Worm (Caenorhabditis elegans) whole organism, young adult: Measurements from ENCODE around the gene K10G9.2.
"Not testable (repeated sequence)": the region's sequence is repeated elsewhere in the genome, so short reads cannot be mapped to it uniquely, and the experiment has no call there.

Experiments
- C06A6.2 ChIP-seq: fragments of 200-800 bp; sonication (Bioruptor generic); conservative IDR thresholded peaks from 2 replicates; pipeline ENCODE4 v1.3.6; 2022; ENCODE audit warnings: missing genetic modification characterization, missing compliant biosample characterization
- D2030.7 ChIP-seq: fragments of 200-800 bp; sonication (Bioruptor generic); IDR thresholded peaks from 2 replicates; pipeline ENCODE4 v1.3.6; 2022; ENCODE audit warnings: missing genetic modification reagents, missing genetic modification characterization, missing compliant biosample characterization
- F10E7.11 ChIP-seq: sonication (generic microtip); optimal IDR thresholded peaks from 2 replicates; lab custom pipeline; 2017; ENCODE audit warnings: mild to moderate bottlenecking, missing genetic modification characterization, moderate library complexity, missing compliant biosample characterization
- F33H1.4 ChIP-seq: fragments of 200-800 bp; sonication (Bioruptor generic); IDR thresholded peaks from 2 replicates; pipeline ENCODE4 v1.3.6; 2022; ENCODE audit warnings: missing genetic modification reagents, missing genetic modification characterization, missing compliant biosample characterization
- F37B4.10 ChIP-seq: fragments of 200-800 bp; sonication (Bioruptor generic); IDR thresholded peaks from 2 replicates; pipeline ENCODE4 v1.3.6; 2022; ENCODE audit warnings: missing genetic modification characterization, missing compliant biosample characterization
- F49E8.2 ChIP-seq: sonication (generic microtip); optimal IDR thresholded peaks from 3 replicates; lab custom pipeline; 2017; ENCODE audit warnings: missing genetic modification characterization, mild to moderate bottlenecking, missing compliant biosample characterization, antibody characterized with exemption, moderate library complexity; ENCODE audit not compliant: insufficient read depth
- F57A8.1 ChIP-seq: fragments of 200-800 bp; sonication (Bioruptor generic); optimal IDR thresholded peaks from 2 replicates; lab custom pipeline; 2018; ENCODE audit warnings: mild to moderate bottlenecking, missing genetic modification characterization, moderate library complexity, missing compliant biosample characterization
- T07F8.4 ChIP-seq: sonication (generic microtip); optimal IDR thresholded peaks from 2 replicates; lab custom pipeline; 2016; ENCODE audit warnings: mild to moderate bottlenecking, missing genetic modification characterization, moderate library complexity, missing compliant biosample characterization
- Y56A3A.18 ChIP-seq: fragments of 200-800 bp; sonication (Bioruptor generic); IDR thresholded peaks from 2 replicates; pipeline ENCODE4 v1.3.6; 2022; ENCODE audit warnings: missing genetic modification reagents, missing genetic modification characterization, missing compliant biosample characterization
- ZK185.1 ChIP-seq: sonication (generic microtip); optimal IDR thresholded peaks from 2 replicates; lab custom pipeline; 2016; ENCODE audit warnings: mild to moderate bottlenecking, missing genetic modification characterization, missing compliant biosample characterization; ENCODE audit not compliant: poor library complexity, severe bottlenecking
- akir-1 ChIP-seq: fragments of 200-800 bp; sonication (Bioruptor generic); optimal IDR thresholded peaks from 2 replicates; lab custom pipeline; 2018; ENCODE audit warnings: mild to moderate bottlenecking, missing genetic modification characterization, moderate library complexity, missing compliant biosample characterization
- ama-1 ChIP-seq, 3 experiments: fragments of 150-350 bp in 1 of 3; sonication (generic microtip) in 2 of 3; optimal IDR thresholded peaks; 2 replicates each; lab custom pipeline; 2014 to 2018; ENCODE audit warnings: missing biosample characterization in 2 of 3, missing genetic modification characterization in 2 of 3, missing genetic modification reagents in 2 of 3
- aptf-2 ChIP-seq: fragments of 200-800 bp; sonication (Bioruptor generic); conservative IDR thresholded peaks from 2 replicates; pipeline ENCODE4 v1.3.6; 2022; ENCODE audit warnings: missing genetic modification reagents, missing genetic modification characterization, missing compliant biosample characterization
- athp-1 ChIP-seq: sonication (generic microtip); optimal IDR thresholded peaks from 2 replicates; lab custom pipeline; 2017; ENCODE audit warnings: mild to moderate bottlenecking, missing genetic modification characterization, missing compliant biosample characterization
- attf-3 ChIP-seq: fragments of 200-800 bp; sonication (Bioruptor generic); conservative IDR thresholded peaks from 2 replicates; pipeline ENCODE4 v1.3.6; 2022; ENCODE audit warnings: missing genetic modification reagents, missing genetic modification characterization, missing compliant biosample characterization
- bed-2 ChIP-seq: fragments of 200-800 bp; sonication (Bioruptor generic); IDR thresholded peaks from 2 replicates; pipeline ENCODE4 v1.3.6; 2022; ENCODE audit warnings: missing genetic modification reagents, missing genetic modification characterization, missing compliant biosample characterization
- cebp-2 ChIP-seq: fragments of 200-800 bp; sonication (Bioruptor generic); IDR thresholded peaks from 2 replicates; pipeline ENCODE4 v1.3.6; 2022; ENCODE audit warnings: missing genetic modification characterization, missing compliant biosample characterization
- ceh-100 ChIP-seq: fragments of 200-800 bp; sonication (Bioruptor generic); IDR thresholded peaks from 2 replicates; pipeline ENCODE4 v1.3.6; 2022; ENCODE audit warnings: missing genetic modification reagents, missing genetic modification characterization, missing compliant biosample characterization
- ceh-27 ChIP-seq: fragments of 200-800 bp; sonication (Bioruptor generic); optimal IDR thresholded peaks from 2 replicates; lab custom pipeline; 2018; ENCODE audit warnings: mild to moderate bottlenecking, missing genetic modification characterization, moderate library complexity, missing compliant biosample characterization
- ceh-40 ChIP-seq: fragments of 200-800 bp; sonication (Bioruptor generic); IDR thresholded peaks from 2 replicates; pipeline ENCODE4 v1.3.6; 2022; ENCODE audit warnings: missing genetic modification characterization, missing compliant biosample characterization
- ceh-58 ChIP-seq: fragments of 200-800 bp; sonication (Bioruptor generic); IDR thresholded peaks from 2 replicates; pipeline ENCODE4 v1.3.6; 2022; ENCODE audit warnings: missing genetic modification characterization, missing compliant biosample characterization
- ceh-91 ChIP-seq: fragments of 200-800 bp; sonication (Bioruptor generic); IDR thresholded peaks from 2 replicates; pipeline ENCODE4 v1.3.6; 2022; ENCODE audit warnings: missing genetic modification reagents, missing genetic modification characterization, missing compliant biosample characterization
- dox-1 ChIP-seq: fragments of 200-800 bp; sonication (Bioruptor generic); IDR thresholded peaks from 2 replicates; pipeline ENCODE4 v1.3.6; 2022; ENCODE audit warnings: missing genetic modification reagents, missing genetic modification characterization, missing compliant biosample characterization
- dpff-1 ChIP-seq: sonication (generic microtip); optimal IDR thresholded peaks from 2 replicates; lab custom pipeline; 2017; ENCODE audit warnings: mild to moderate bottlenecking, missing genetic modification characterization, missing compliant biosample characterization
- dpl-1 ChIP-seq: fragments of 150-350 bp; optimal IDR thresholded peaks from 2 replicates; lab custom pipeline; 2014; ENCODE audit warnings: missing biosample characterization, missing genetic modification reagents, missing genetic modification characterization
- egl-44 ChIP-seq: fragments of 200-800 bp; sonication (Bioruptor generic); IDR thresholded peaks from 2 replicates; pipeline ENCODE4 v1.3.6; 2022; ENCODE audit warnings: missing genetic modification reagents, missing genetic modification characterization, missing compliant biosample characterization
- egrh-3 ChIP-seq: fragments of 200-800 bp; sonication (Bioruptor generic); IDR thresholded peaks from 2 replicates; pipeline ENCODE4 v1.3.6; 2022; ENCODE audit warnings: missing genetic modification reagents, missing genetic modification characterization, missing compliant biosample characterization
- ekl-4 ChIP-seq: fragments of 200-800 bp; sonication (Bioruptor generic); IDR thresholded peaks from 2 replicates; pipeline ENCODE4 v1.3.6; 2022; ENCODE audit warnings: missing genetic modification reagents, missing genetic modification characterization, missing compliant biosample characterization
- fkh-3 ChIP-seq: sonication (generic microtip); optimal IDR thresholded peaks from 2 replicates; lab custom pipeline; 2016; ENCODE audit warnings: mild to moderate bottlenecking, missing genetic modification characterization, missing compliant biosample characterization
- him-1 ChIP-seq: sonication (generic microtip); optimal IDR thresholded peaks from 2 replicates; lab custom pipeline; 2016; ENCODE audit warnings: missing genotype, missing genetic modification reagents, missing genetic modification characterization, missing compliant biosample characterization
- hmg-1.2 ChIP-seq: fragments of 200-800 bp; sonication (Bioruptor generic); IDR thresholded peaks from 2 replicates; pipeline ENCODE4 v1.3.6; 2022; ENCODE audit warnings: missing genetic modification reagents, missing genetic modification characterization, missing compliant biosample characterization
- let-607 ChIP-seq, 2 experiments: fragments of 200-800 bp in 1 of 2; sonication (Bioruptor generic) in 1 of 2; sonication (generic microtip) in 1 of 2; optimal IDR thresholded peaks; 2 replicates each; lab custom pipeline; 2016 to 2018; ENCODE audit warnings: mild to moderate bottlenecking in 2 of 2, missing compliant biosample characterization in 2 of 2, missing genetic modification characterization in 2 of 2, moderate library complexity in 2 of 2, missing genotype in 1 of 2
- lin-26 ChIP-seq: fragments of 200-800 bp; sonication (Bioruptor generic); IDR thresholded peaks from 2 replicates; pipeline ENCODE4 v1.3.6; 2022; ENCODE audit warnings: missing genetic modification reagents, missing genetic modification characterization, missing compliant biosample characterization
- lin-35 ChIP-seq, 3 experiments: fragments of 150-350 bp in 2 of 3; sonication (generic microtip) in 1 of 3; optimal IDR thresholded peaks; 2 replicates each; lab custom pipeline; 2014 to 2018; ENCODE audit warnings: missing biosample characterization in 3 of 3, missing genetic modification characterization in 3 of 3, missing genetic modification reagents in 3 of 3
- lin-54 ChIP-seq: fragments of 200-800 bp; sonication (Bioruptor generic); optimal IDR thresholded peaks from 2 replicates; lab custom pipeline; 2018; ENCODE audit warnings: mild to moderate bottlenecking, missing genetic modification characterization, missing compliant biosample characterization
- madf-6 ChIP-seq: fragments of 200-800 bp; sonication (Bioruptor generic); IDR thresholded peaks from 2 replicates; pipeline ENCODE4 v1.3.6; 2022; ENCODE audit warnings: missing genetic modification reagents, missing genetic modification characterization, missing compliant biosample characterization
- nfyb-1 ChIP-seq: fragments of 200-800 bp; sonication (Bioruptor generic); IDR thresholded peaks from 2 replicates; pipeline ENCODE4 v1.3.6; 2022; ENCODE audit warnings: missing genetic modification reagents, missing genetic modification characterization, missing compliant biosample characterization
- nhr-120 ChIP-seq: fragments of 200-800 bp; sonication (Bioruptor generic); IDR thresholded peaks from 2 replicates; pipeline ENCODE4 v1.3.6; 2022; ENCODE audit warnings: missing genetic modification characterization, missing compliant biosample characterization
- nhr-80 ChIP-seq: sonication (generic microtip); optimal IDR thresholded peaks from 2 replicates; lab custom pipeline; 2016; ENCODE audit warnings: missing genetic modification characterization, missing compliant biosample characterization
- repo-1 ChIP-seq: sonication (generic microtip); optimal IDR thresholded peaks from 2 replicates; lab custom pipeline; 2017; ENCODE audit warnings: mild to moderate bottlenecking, missing genetic modification characterization, missing compliant biosample characterization
- snpc-3.4 ChIP-seq: sonication (generic microtip); optimal IDR thresholded peaks from 2 replicates; lab custom pipeline; 2017; ENCODE audit warnings: missing genetic modification characterization, mild to moderate bottlenecking, missing compliant biosample characterization, antibody characterized with exemption, moderate library complexity, missing genotype, missing genetic modification reagents
- snpc-4 ChIP-seq, 5 experiments: fragments of 150-350 bp in 1 of 5; sonication (generic microtip) in 4 of 5; optimal IDR thresholded peaks; 2 replicates each; lab custom pipeline; 2014 to 2018; ENCODE audit warnings: missing genetic modification characterization in 5 of 5, missing biosample characterization in 3 of 5, antibody characterized with exemption in 2 of 5, mild to moderate bottlenecking in 2 of 5, missing compliant biosample characterization in 2 of 5, missing genotype in 2 of 5, moderate library complexity in 2 of 5, missing genetic modification reagents in 1 of 5
- somi-1 ChIP-seq: fragments of 200-800 bp; sonication (Bioruptor generic); optimal IDR thresholded peaks from 2 replicates; lab custom pipeline; 2018; ENCODE audit warnings: mild to moderate bottlenecking, missing genetic modification characterization, missing compliant biosample characterization
- tbp1 ChIP-seq: fragments of 200-800 bp; sonication (Bioruptor generic); optimal IDR thresholded peaks from 2 replicates; lab custom pipeline; 2018; ENCODE audit warnings: mild to moderate bottlenecking, missing genetic modification characterization, missing compliant biosample characterization
- tbx-9 ChIP-seq: sonication (generic microtip); optimal IDR thresholded peaks from 2 replicates; lab custom pipeline; 2016; ENCODE audit warnings: borderline replicate concordance, missing genetic modification characterization, inconsistent platforms, missing compliant biosample characterization
- ztf-18 ChIP-seq: sonication (generic microtip); optimal IDR thresholded peaks from 2 replicates; lab custom pipeline; 2016; ENCODE audit warnings: missing genotype, mild to moderate bottlenecking, missing genetic modification characterization, missing compliant biosample characterization
- ztf-22 ChIP-seq: fragments of 200-800 bp; sonication (Bioruptor generic); optimal IDR thresholded peaks from 2 replicates; lab custom pipeline; 2018; ENCODE audit warnings: mild to moderate bottlenecking, missing genetic modification characterization, moderate library complexity, missing compliant biosample characterization
- ztf-25 ChIP-seq: fragments of 200-800 bp; sonication (Bioruptor generic); IDR thresholded peaks from 2 replicates; pipeline ENCODE4 v1.3.6; 2022; ENCODE audit warnings: missing genetic modification reagents, missing genetic modification characterization, missing compliant biosample characterization

K10G9.2 gene

ce11 chrIII:10318755-10319154, 33.0 kb downstream of the K10G9.2 start, which contains the start of gene unc-69 (continued):
- no peak for TF ChIP-seq nhr-80 (tag; lab: Kevin White, UChicago)
- TF ChIP-seq Y56A3A.18 = no peak
- no peak for TF ChIP-seq ceh-91
- no peak for TF ChIP-seq egrh-3 (GFP tag; lab: Robert Waterston, UW)
- peak; percentile 48 for TF ChIP-seq ceh-27
- no peak for TF ChIP-seq F57A8.1 (GFP tag; lab: Kevin White, UChicago)
- TF ChIP-seq somi-1 = no peak
- TF ChIP-seq nhr-120 = no peak
- no peak for TF ChIP-seq nfyb-1
- TF ChIP-seq dpff-1 (tag; lab: Kevin White, UChicago) = no peak
- no peak for TF ChIP-seq attf-3
- no peak for TF ChIP-seq him-1 (tag; lab: Kevin White, UChicago)
- TF ChIP-seq tbp1 (GFP tag; lab: Kevin White, UChicago) = no peak
- TF ChIP-seq ama-1 (optimal IDR thresholded peaks at IDR 0.05; lab: Kevin White, UChicago) = no peak
- TF ChIP-seq ama-1 (GFP tag; optimal IDR thresholded peaks at IDR 0.05; lab: Kevin White, UChicago) = no peak
- no peak for TF ChIP-seq ceh-40 (GFP tag; lab: Robert Waterston, UW)
- no peak for TF ChIP-seq athp-1 (tag; lab: Kevin White, UChicago)
- no peak for TF ChIP-seq ceh-58
- 0 out of 2 replicates have a peak, but pooled peaks have one; percentile 24 for TF ChIP-seq dox-1
- peak; percentile 33 for TF ChIP-seq ztf-18
- no peak for TF ChIP-seq C06A6.2 (GFP tag; lab: Robert Waterston, UW)
- no peak for TF ChIP-seq repo-1
- no peak for TF ChIP-seq T07F8.4 (tag; lab: Kevin White, UChicago)
- TF ChIP-seq ekl-4 (GFP tag; lab: Robert Waterston, UW) = no peak
- no peak for TF ChIP-seq aptf-2 (GFP tag; lab: Robert Waterston, UW)
- no peak for TF ChIP-seq cebp-2 (GFP tag; lab: Robert Waterston, UW)
- peak; percentile 31; the same call in 1 of the 2 replicates for TF ChIP-seq D2030.7 (GFP tag; lab: Robert Waterston, UW)
- no peak for TF ChIP-seq fkh-3 (tag; lab: Kevin White, UChicago)
- peak; percentile 28 for TF ChIP-seq lin-54
- peak in 1 of 3 experiments; percentile 26 for TF ChIP-seq lin-35 (GFP tag; optimal IDR thresholded peaks at IDR 0.05; lab: Kevin White, UChicago)
- no peak for TF ChIP-seq akir-1 (GFP tag; lab: Kevin White, UChicago)
- no peak for TF ChIP-seq ceh-100
- TF ChIP-seq tbx-9 (tag; lab: Kevin White, UChicago) = no peak
- TF ChIP-seq ztf-22 (GFP tag; lab: Kevin White, UChicago) = no peak
- TF ChIP-seq dpl-1 = no peak
- no peak for TF ChIP-seq ztf-25 (GFP tag; lab: Robert Waterston, UW)
- no peak for TF ChIP-seq F10E7.11 (tag; lab: Kevin White, UChicago)
- TF ChIP-seq hmg-1.2 (GFP tag; lab: Robert Waterston, UW) = peak; percentile 95
- peak; percentile 12 to 48 for TF ChIP-seq let-607 (tag; optimal IDR thresholded peaks at IDR 0.05; lab: Kevin White, UChicago)
- TF ChIP-seq ZK185.1 (tag; lab: Kevin White, UChicago) = no peak

- peak; percentile 80 for TF ChIP-seq dox-1
- TF ChIP-seq madf-6 = peak; percentile 88
- TF ChIP-seq F33H1.4 (GFP tag; lab: Robert Waterston, UW) = peak; percentile 56
- 0 out of 2 replicates have a peak, but pooled peaks have one; percentile 58 for TF ChIP-seq F37B4.10 (GFP tag; lab: Robert Waterston, UW)
- TF ChIP-seq hmg-1.2 (GFP tag; lab: Robert Waterston, UW) = peak; percentile 49
- TF ChIP-seq snpc-4 (GFP tag; optimal IDR thresholded peaks at IDR 0.05; lab: Kevin White, UChicago) = not testable (repeated sequence)
- peak in 1 of 4 experiments; percentile 15 for TF ChIP-seq snpc-4 (tag; optimal IDR thresholded peaks at IDR 0.05; lab: Kevin White, UChicago)
- peak; percentile 15 for TF ChIP-seq F49E8.2 (tag; lab: Kevin White, UChicago)
- 0 out of 2 replicates have a peak, but pooled peaks have one; percentile 12 for TF ChIP-seq egl-44 (GFP tag; lab: Robert Waterston, UW)
- TF ChIP-seq lin-26 = 0 out of 2 replicates have a peak, but pooled peaks have one; percentile 25
- TF ChIP-seq snpc-3.4 (tag; lab: Kevin White, UChicago) = peak; percentile 41
- 0 out of 2 replicates have a peak, but pooled peaks have one; percentile 7 for TF ChIP-seq bed-2
- TF ChIP-seq D2030.7 (GFP tag; lab: Robert Waterston, UW) = peak; percentile 95
- peak; percentile 37 for TF ChIP-seq lin-54
- peak; percentile 88 for TF ChIP-seq ceh-100
Measured at ce11 chrIII:10320228-10320705, 34.5 kb downstream of the K10G9.2 start.
